Worm (Caenorhabditis elegans) whole organism, mixed stage, embryonic: ENCODE data around the gene exc-15.

Experiments
- nhr-28 ChIP-seq: fragments of 150-350 bp; optimal IDR thresholded peaks from 2 replicates; lab custom pipeline; 2014; ENCODE audit warnings: missing biosample characterization, missing genetic modification characterization
- zip-8 ChIP-seq: fragments of 150-350 bp; optimal IDR thresholded peaks from 2 replicates; lab custom pipeline; 2014; ENCODE audit warnings: missing biosample characterization, missing genetic modification characterization

DNA sequence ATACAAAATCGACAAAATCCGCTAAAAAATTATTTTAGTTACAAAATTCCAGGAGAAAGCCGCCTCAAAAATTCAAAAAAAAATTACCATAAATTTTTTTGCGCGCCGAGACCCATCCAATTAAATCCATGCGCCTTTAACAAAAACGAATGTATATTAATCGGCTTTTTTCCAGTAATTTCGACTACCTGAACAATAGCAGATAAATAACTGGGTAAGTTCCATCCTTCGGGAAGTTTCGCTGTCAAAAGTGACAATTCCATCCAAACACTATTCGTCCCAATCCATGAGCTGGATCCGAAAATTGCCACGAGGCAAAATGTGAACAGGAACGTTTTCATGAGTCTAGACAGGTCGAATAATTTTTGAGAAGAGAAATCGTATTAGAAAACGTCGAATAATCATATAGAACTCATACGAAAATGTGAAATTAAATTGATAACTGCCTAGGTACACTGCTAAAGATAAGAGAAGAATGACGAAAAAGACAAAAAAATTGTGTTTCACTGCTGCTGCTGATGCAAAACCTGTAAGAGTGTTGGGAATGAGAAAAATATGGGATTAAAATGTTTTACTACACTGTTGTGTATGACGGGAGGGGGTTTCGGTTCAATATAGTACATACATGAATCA is 40.4 kb upstream of the exc-15 start, which contains the start of gene rft-1:
- TF ChIP-seq nhr-28 (no peak), zip-8 (tag; lab: Kevin White, UChicago) (no peak)
